Fruit fly (Drosophila melanogaster): ENCODE results near the gene eIF2D.

eIF2D gene

dm6 chr3R:29148072-29148471 lies 3.5 kb downstream of the eIF2D start, which contains the start of the genes CG11882 and Pglym78 (continued):
- TF ChIP-seq CG15011 (GFP tag; optimal IDR thresholded peaks at IDR 0.05) (no peak), fru (optimal IDR thresholded peaks at IDR 0.05) (no peak), CG1792 (GFP tag; optimal IDR thresholded peaks at IDR 0.05) (no peak), nmo (GFP tag; optimal IDR thresholded peaks at IDR 0.05) (peak; percentile 59), CG11456 (GFP tag; IDR thresholded peaks at IDR 0.05) (peak; percentile 68; the same call in 2 of the 3 replicates), YL-1 (GFP tag; optimal IDR thresholded peaks at IDR 0.05) (peak; percentile 94), psq (GFP tag; optimal IDR thresholded peaks at IDR 0.05) (no peak), CG11247 (GFP tag; IDR thresholded peaks at IDR 0.05) (peak; percentile 48; the same call in 1 of the 2 replicates), ewg (GFP tag; optimal IDR thresholded peaks at IDR 0.05) (peak; percentile 100), Med (GFP tag) (peak; percentile 93), CG16815 (GFP tag; optimal IDR thresholded peaks at IDR 0.05) (no peak), CG10147 (GFP tag; optimal IDR thresholded peaks at IDR 0.05) (no peak), CG6689 (GFP tag; IDR thresholded peaks at IDR 0.05) (peak; percentile 22; the same call in 1 of the 2 replicates), NC2β (GFP tag; optimal IDR thresholded peaks at IDR 0.05) (peak; percentile 75), inv (GFP tag; IDR thresholded peaks at IDR 0.05; ENCODE audit: partially characterized antibody) (peak; percentile 30; the same call in 1 of the 2 replicates), eyg (GFP tag; optimal IDR thresholded peaks at IDR 0.05) (no peak), crol (GFP tag; IDR thresholded peaks at IDR 0.05) (peak; percentile 52; the same call in 1 of the 2 replicates), CG9797 (GFP tag; optimal IDR thresholded peaks at IDR 0.05) (peak; percentile 72), Fer2 (tag; optimal IDR thresholded peaks at IDR 0.05) (no peak), CG13123 (GFP tag; optimal IDR thresholded peaks at IDR 0.05) (no peak), Max (GFP tag; optimal IDR thresholded peaks at IDR 0.05) (no peak), vvl (GFP tag; IDR thresholded peaks at IDR 0.05) (peak; percentile 83), bcd (GFP tag; optimal IDR thresholded peaks at IDR 0.05) (peak; percentile 37), CG7963 (GFP tag; IDR thresholded peaks at IDR 0.05; ENCODE audit: partially characterized antibody) (no peak), CkIIα-i1 (GFP tag; IDR thresholded peaks at IDR 0.05) (no peak), E2f1 (GFP tag; IDR thresholded peaks at IDR 0.05) (peak; percentile 49), Dp (GFP tag; optimal IDR thresholded peaks at IDR 0.05) (peak; percentile 76), CG3407 (GFP tag; optimal IDR thresholded peaks at IDR 0.05) (no peak), CG18476 (GFP tag; optimal IDR thresholded peaks at IDR 0.05) (no peak), CG12104 (GFP tag; optimal IDR thresholded peaks at IDR 0.05) (no peak), ash1 (GFP tag; optimal IDR thresholded peaks at IDR 0.05) (no peak), Stat92E (GFP tag; optimal IDR thresholded peaks at IDR 0.05) (no peak), CG13296 (GFP tag; optimal IDR thresholded peaks at IDR 0.05) (no peak), Elba2 (GFP tag; optimal IDR thresholded peaks at IDR 0.05) (peak; percentile 81), D19A (tag; optimal IDR thresholded peaks at IDR 0.05) (no peak), CrebB (tag; optimal IDR thresholded peaks at IDR 0.05) (peak; percentile 67), fd96Cb (tag; optimal IDR thresholded peaks at IDR 0.05) (no peak), odd (GFP tag; optimal IDR thresholded peaks at IDR 0.05) (no peak), Antp (GFP tag; optimal IDR thresholded peaks at IDR 0.05) (peak; percentile 78), hth (optimal IDR thresholded peaks at IDR 0.05) (no peak), slp2 (GFP tag; optimal IDR thresholded peaks at IDR 0.05) (no peak), CTCF (GFP tag; optimal IDR thresholded peaks at IDR 0.05) (peak; percentile 23), cwo (GFP tag; optimal IDR thresholded peaks at IDR 0.05) (no peak), jing (GFP tag; optimal IDR thresholded peaks at IDR 0.05) (no peak), CG6854 (GFP tag; optimal IDR thresholded peaks at IDR 0.05) (peak; percentile 21), pnt (GFP tag; optimal IDR thresholded peaks at IDR 0.05) (peak; percentile 32), slbo (GFP tag; IDR thresholded peaks at IDR 0.05) (peak; percentile 74), CG31388 (GFP tag; optimal IDR thresholded peaks at IDR 0.05) (no peak), cas (GFP tag; IDR thresholded peaks at IDR 0.05) (no peak), Pdp1 (GFP tag; optimal IDR thresholded peaks at IDR 0.05) (peak; percentile 40 to 60), CG13624 (GFP tag; optimal IDR thresholded peaks at IDR 0.05) (peak; percentile 73), CG5245 (GFP tag; optimal IDR thresholded peaks at IDR 0.05) (no peak)

All from whole organism, embryonic.